Worm (Caenorhabditis elegans): Measurements from ENCODE around the gene lin-32.

- TF ChIP-seq ceh-8 (GFP tag; optimal IDR thresholded peaks at IDR 0.05) (no peak), ces-1 (GFP tag; optimal IDR thresholded peaks at IDR 0.05) (no peak), fos-1 (tag; optimal IDR thresholded peaks at IDR 0.05) (no peak)
Measured at ce11 chrX:2241147-2241798, 11.4 kb upstream of the lin-32 start.

Measured in whole organism, L1 larva.